Worm (Caenorhabditis elegans): ENCODE results near the gene C34D10.5.

C34D10.5 gene

DNA sequence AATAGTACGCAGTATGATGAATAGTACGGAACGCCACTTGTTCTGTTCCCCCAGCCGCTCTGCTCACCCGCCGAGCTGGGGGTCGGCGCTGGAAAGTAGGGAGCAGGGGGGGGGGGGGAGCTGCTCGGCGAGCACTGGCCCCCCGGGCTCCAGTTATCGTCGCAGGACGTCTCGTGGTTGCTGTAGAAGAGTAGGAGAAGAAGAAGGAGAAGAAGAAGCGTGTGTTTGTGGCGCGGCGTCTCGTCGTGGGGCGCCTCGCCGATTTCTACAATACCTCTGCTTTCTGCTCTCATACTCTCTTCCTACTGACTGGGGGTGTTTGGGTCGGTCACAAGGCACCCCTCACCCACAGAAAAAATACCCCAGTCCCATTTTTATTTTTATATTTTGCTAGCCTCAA, 522 bp upstream of the C34D10.5 start (continued):
- TF ChIP-seq hsf-1 (GFP tag; IDR thresholded peaks at IDR 0.05) (0 out of 2 replicates have a peak, but pooled peaks have one; percentile 14), nhr-80 (tag; optimal IDR thresholded peaks at IDR 0.05) (no peak), zfh-2 (GFP tag; conservative IDR thresholded peaks at IDR 0.05) (peak; percentile 99), mes-4 (tag; optimal IDR thresholded peaks at IDR 0.05) (no peak), ets-4 (GFP tag; optimal IDR thresholded peaks at IDR 0.05) (no peak), chd-7 (tag; optimal IDR thresholded peaks at IDR 0.05) (peak; percentile 75), ztf-26 (tag; optimal IDR thresholded peaks at IDR 0.05) (no peak), unc-130 (GFP tag; optimal IDR thresholded peaks at IDR 0.05) (no peak), T26A5.8 (tag; optimal IDR thresholded peaks at IDR 0.05) (no peak), nfyb-1 (GFP tag; IDR thresholded peaks at IDR 0.05) (no peak; the same call in 1 of the 2 replicates), mxl-1 (tag; optimal IDR thresholded peaks at IDR 0.05) (no peak), pbrm-1 (GFP tag; IDR thresholded peaks at IDR 0.05) (no peak), F55B11.4 (tag; optimal IDR thresholded peaks at IDR 0.05; ENCODE audit: borderline replicate concordance, insufficient read depth) (no peak), F39B2.1 (GFP tag; IDR thresholded peaks at IDR 0.05) (no peak), B0261.1 (tag; optimal IDR thresholded peaks at IDR 0.05) (no peak), ceh-79 (tag; optimal IDR thresholded peaks at IDR 0.05) (no peak), ztf-3 (GFP tag; optimal IDR thresholded peaks at IDR 0.05) (peak; percentile 31), lsl-1 (GFP tag; optimal IDR thresholded peaks at IDR 0.05) (no peak), die-1 (tag; optimal IDR thresholded peaks at IDR 0.05) (no peak), cebp-2 (GFP tag; IDR thresholded peaks at IDR 0.05) (no peak), mel-28 (tag; optimal IDR thresholded peaks at IDR 0.05; ENCODE audit: borderline replicate concordance) (no peak), ekl-4 (GFP tag; IDR thresholded peaks at IDR 0.05) (peak; percentile 60), tbp1 (GFP tag; optimal IDR thresholded peaks at IDR 0.05) (no peak), K11D2.4 (GFP tag; IDR thresholded peaks at IDR 0.05) (peak; percentile 54; the same call in 1 of the 2 replicates), F33H1.4 (GFP tag; IDR thresholded peaks at IDR 0.05) (no peak), mcd-1 (GFP tag; IDR thresholded peaks at IDR 0.05) (peak; percentile 74), Y95B8A.8 (GFP tag; IDR thresholded peaks at IDR 0.05) (no peak), hmg-1.2 (GFP tag; IDR thresholded peaks at IDR 0.05) (peak; percentile 41; the same call in 1 of the 2 replicates), F57C9.4 (tag; optimal IDR thresholded peaks at IDR 0.05) (no peak), B0035.1 (tag; optimal IDR thresholded peaks at IDR 0.05) (no peak), tlf-1 (GFP tag; optimal IDR thresholded peaks at IDR 0.05) (no peak), F23B12.7 (tag; optimal IDR thresholded peaks at IDR 0.05; ENCODE audit: insufficient read depth) (no peak), F22D6.2 (tag; optimal IDR thresholded peaks at IDR 0.05) (no peak), nhr-90 (tag; optimal IDR thresholded peaks at IDR 0.05) (no peak), lir-1 (GFP tag; conservative IDR thresholded peaks at IDR 0.05) (0 out of 2 replicates have a peak, but pooled peaks have one; percentile 17), hlh-12 (tag; optimal IDR thresholded peaks at IDR 0.05) (no peak), lin-35 (GFP tag; optimal IDR thresholded peaks at IDR 0.05) (peak in 1 of 3 experiments; percentile 36), F52B5.7 (tag; optimal IDR thresholded peaks at IDR 0.05) (peak; percentile 29), ZK185.1 (tag; optimal IDR thresholded peaks at IDR 0.05; ENCODE audit: poor library complexity, severe bottlenecking) (no peak), gei-17 (GFP tag; optimal IDR thresholded peaks at IDR 0.05) (no peak), hlh-26 (GFP tag; conservative IDR thresholded peaks at IDR 0.05) (no peak), Y67H2A.10 (GFP tag; conservative IDR thresholded peaks at IDR 0.05) (no peak), hrde-1 (tag; optimal IDR thresholded peaks at IDR 0.05; ENCODE audit: borderline replicate concordance) (no peak), nhr-120 (GFP tag; IDR thresholded peaks at IDR 0.05) (no peak), C06A6.2 (GFP tag; conservative IDR thresholded peaks at IDR 0.05) (peak; percentile 49; the same call in 1 of the 2 replicates), ztf-18 (tag; optimal IDR thresholded peaks at IDR 0.05) (no peak), rec-8 (tag; optimal IDR thresholded peaks at IDR 0.05) (no peak), egl-18 (GFP tag; IDR thresholded peaks at IDR 0.05) (no peak), atf-7 (tag; optimal IDR thresholded peaks at IDR 0.05) (no peak)
